Worm (Caenorhabditis elegans) whole organism, mixed stage, embryonic: ENCODE data around the gene try-5.

Experiments used
- bed-3 ChIP-seq: fragments of 200-800 bp; sonication (Bioruptor generic); optimal IDR thresholded peaks from 3 replicates; lab custom pipeline; 2018; ENCODE audit warnings: mild to moderate bottlenecking, missing genetic modification characterization, moderate library complexity, missing compliant biosample characterization
- ceh-43 ChIP-seq: fragments of 200-800 bp; sonication (Bioruptor generic); optimal IDR thresholded peaks from 2 replicates; lab custom pipeline; 2018; ENCODE audit warnings: mild to moderate bottlenecking, missing genetic modification characterization, moderate library complexity, missing compliant biosample characterization
- ceh-83 ChIP-seq: fragments of 200-800 bp; sonication (Bioruptor generic); optimal IDR thresholded peaks from 2 replicates; lab custom pipeline; 2018; ENCODE audit warnings: mild to moderate bottlenecking, missing genetic modification characterization, missing compliant biosample characterization
- ham-2 ChIP-seq: fragments of 200-800 bp; sonication (Bioruptor generic); optimal IDR thresholded peaks from 2 replicates; lab custom pipeline; 2018; ENCODE audit warnings: mild to moderate bottlenecking, missing genetic modification characterization, missing compliant biosample characterization
- mls-2 ChIP-seq: sonication (generic microtip); optimal IDR thresholded peaks from 2 replicates; lab custom pipeline; 2016; ENCODE audit warnings: mild to moderate bottlenecking, missing genetic modification characterization, moderate library complexity, missing compliant biosample characterization
- nhr-76 ChIP-seq: sonication (generic microtip); optimal IDR thresholded peaks from 2 replicates; lab custom pipeline; 2017; ENCODE audit warnings: missing biosample characterization, missing genetic modification characterization

try-5 gene

DNA sequence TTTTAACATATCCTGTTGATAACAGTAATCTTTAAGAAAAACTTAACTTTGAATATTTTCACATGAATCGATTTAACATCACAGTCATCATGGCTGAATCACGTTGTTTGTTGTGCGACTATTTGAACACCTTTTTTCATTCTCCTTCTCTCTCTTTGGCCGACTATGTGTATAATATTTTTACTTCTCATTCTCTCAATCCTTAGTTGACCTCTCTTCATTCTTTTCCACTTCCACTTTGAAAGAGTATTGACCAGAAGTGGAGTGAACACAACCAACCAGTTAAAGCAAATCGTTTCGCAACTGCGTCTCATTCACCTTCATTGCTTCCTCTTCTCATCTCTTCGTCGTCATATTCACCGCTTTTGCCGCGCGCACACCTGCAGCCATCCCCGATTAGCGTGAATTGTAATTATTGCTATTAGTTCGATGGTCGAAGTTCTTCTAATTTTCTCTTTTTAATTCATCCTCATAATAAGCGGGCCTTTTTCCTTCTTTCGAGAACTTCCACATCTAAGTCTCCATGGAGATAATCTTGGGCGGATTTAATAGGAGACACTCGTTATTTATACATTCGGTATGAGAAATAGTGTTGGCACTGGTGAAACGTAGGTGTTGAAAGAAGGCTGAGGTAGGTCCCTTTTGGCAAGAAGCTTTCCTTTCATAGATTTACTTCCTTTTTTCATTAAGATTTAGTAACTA lies 48.2 kb downstream of the try-5 start:
- TF ChIP-seq ham-2 (GFP tag; lab: Kevin White, UChicago) (peak; percentile 90), bed-3 (no peak), nhr-76 (tag; lab: Kevin White, UChicago) (no peak), ceh-83 (no peak), mls-2 (tag; lab: Kevin White, UChicago) (peak; percentile 51), ceh-43 (GFP tag; lab: Kevin White, UChicago) (peak; percentile 45)
